Worm (Caenorhabditis elegans) whole organism, L1 larva: ENCODE data around the gene sulp-7.
A peak's percentile ranks its signal among the peaks of the same experiment; 100 is the strongest.

ENCODE experiments used
- C16A3.4 ChIP-seq: fragments of 150-350 bp; optimal IDR thresholded peaks from 2 replicates; lab custom pipeline; 2014; ENCODE audit warnings: missing biosample characterization, missing genetic modification characterization
- C34B4.2 ChIP-seq: sonication (generic microtip); optimal IDR thresholded peaks from 2 replicates; lab custom pipeline; 2017; ENCODE audit warnings: mild to moderate bottlenecking, missing genetic modification characterization, missing compliant biosample characterization
- blmp-1 ChIP-seq: fragments of 150-350 bp; optimal IDR thresholded peaks from 2 replicates; lab custom pipeline; 2014; ENCODE audit warnings: missing biosample characterization, missing genetic modification characterization
- ceh-63 ChIP-seq: fragments of 200-800 bp; sonication (Bioruptor generic); optimal IDR thresholded peaks from 2 replicates; lab custom pipeline; 2018; ENCODE audit warnings: mild to moderate bottlenecking, missing genetic modification characterization, missing compliant biosample characterization
- ceh-82 ChIP-seq, 3 experiments: fragments of 150-350 bp in 1 of 3; sonication (generic microtip) in 2 of 3; optimal IDR thresholded peaks; 2 replicates each; lab custom pipeline; 2014 to 2017; ENCODE audit warnings: missing biosample characterization in 3 of 3, missing genetic modification characterization in 3 of 3
- ceh-90 ChIP-seq: sonication (generic microtip); optimal IDR thresholded peaks from 2 replicates; lab custom pipeline; 2016; ENCODE audit warnings: missing genetic modification characterization, missing compliant biosample characterization
- dsc-1 ChIP-seq: sonication (generic microtip); optimal IDR thresholded peaks from 2 replicates; lab custom pipeline; 2016; ENCODE audit warnings: mild to moderate bottlenecking, missing genetic modification characterization, missing compliant biosample characterization
- efl-1 ChIP-seq, 4 experiments: fragments of 150-350 bp; optimal IDR thresholded peaks in 3 of 4; peaks in 1 of 4; 1 replicate in 1 of 4; 2 replicates in 3 of 4; lab custom pipeline; 2014; ENCODE audit warnings: missing biosample characterization in 2 of 4, missing genetic modification characterization in 2 of 4, missing genetic modification reagents in 2 of 4
- elt-3 ChIP-seq, 6 experiments: fragments of 150-350 bp in 1 of 6; sonication (generic microtip); optimal IDR thresholded peaks; 2 replicates each; lab custom pipeline; 2017 to 2018; ENCODE audit warnings: missing biosample characterization in 6 of 6, missing genetic modification characterization in 6 of 6, inconsistent platforms in 1 of 6
- fkh-8 ChIP-seq: sonication (generic microtip); optimal IDR thresholded peaks from 2 replicates; lab custom pipeline; 2016; ENCODE audit warnings: mild to moderate bottlenecking, missing genetic modification characterization, missing compliant biosample characterization
- isw-1 ChIP-seq: fragments of 200-800 bp; sonication (Bioruptor generic); IDR thresholded peaks from 2 replicates; pipeline ENCODE4 v1.3.6; 2022; ENCODE audit warnings: missing genetic modification characterization, missing compliant biosample characterization
- lin-14 ChIP-seq: fragments of 200-800 bp; sonication (Bioruptor generic); optimal IDR thresholded peaks from 2 replicates; lab custom pipeline; 2018; ENCODE audit warnings: mild to moderate bottlenecking, missing genetic modification characterization, moderate library complexity, missing compliant biosample characterization
- lir-3 ChIP-seq: sonication (generic microtip); optimal IDR thresholded peaks from 2 replicates; lab custom pipeline; 2016; ENCODE audit warnings: mild to moderate bottlenecking, missing genetic modification characterization, moderate library complexity, missing compliant biosample characterization; ENCODE audit not compliant: poor library complexity
- mef-2 ChIP-seq: fragments of 150-350 bp; optimal IDR thresholded peaks from 2 replicates; lab custom pipeline; 2014; ENCODE audit warnings: missing biosample characterization, missing genetic modification characterization
- nhr-11 ChIP-seq: fragments of 150-350 bp; optimal IDR thresholded peaks from 2 replicates; lab custom pipeline; 2014; ENCODE audit warnings: missing biosample characterization, missing genetic modification characterization
- nhr-12 ChIP-seq: sonication (generic microtip); optimal IDR thresholded peaks from 2 replicates; lab custom pipeline; 2017; ENCODE audit warnings: missing biosample characterization, missing genetic modification characterization
- nhr-20 ChIP-seq: sonication (generic microtip); optimal IDR thresholded peaks from 2 replicates; lab custom pipeline; 2016; ENCODE audit warnings: mild to moderate bottlenecking, missing genetic modification characterization, missing compliant biosample characterization
- nhr-237 ChIP-seq: fragments of 150-350 bp; optimal IDR thresholded peaks from 2 replicates; lab custom pipeline; 2014; ENCODE audit warnings: missing biosample characterization, missing genetic modification characterization
- nhr-28 ChIP-seq: fragments of 150-350 bp; optimal IDR thresholded peaks from 2 replicates; lab custom pipeline; 2014; ENCODE audit warnings: missing biosample characterization, missing genetic modification characterization
- nhr-71 ChIP-seq: sonication (generic microtip); optimal IDR thresholded peaks from 2 replicates; lab custom pipeline; 2016; ENCODE audit warnings: mild to moderate bottlenecking, missing genetic modification characterization, moderate library complexity, missing compliant biosample characterization
- nhr-76 ChIP-seq: sonication (generic microtip); optimal IDR thresholded peaks from 2 replicates; lab custom pipeline; 2017; ENCODE audit warnings: missing biosample characterization, missing genetic modification characterization
- nhr-85 ChIP-seq: sonication (generic microtip); peaks from one replicate; lab custom pipeline; 2016; ENCODE audit warnings: missing genetic modification characterization, inconsistent platforms, missing compliant biosample characterization
- nhr-90 ChIP-seq: sonication (generic microtip); optimal IDR thresholded peaks from 2 replicates; lab custom pipeline; 2016; ENCODE audit warnings: mild to moderate bottlenecking, missing genetic modification characterization, missing compliant biosample characterization; ENCODE audit not compliant: poor library complexity
- pax-3 ChIP-seq: fragments of 200-800 bp; sonication (Bioruptor generic); optimal IDR thresholded peaks from 2 replicates; lab custom pipeline; 2018; ENCODE audit warnings: mild to moderate bottlenecking, missing genetic modification characterization, moderate library complexity, missing compliant biosample characterization
- pqm-1 ChIP-seq: sonication (generic microtip); optimal IDR thresholded peaks from 3 replicates; lab custom pipeline; 2017; ENCODE audit warnings: missing biosample characterization, missing genetic modification characterization
- rnt-1 ChIP-seq: sonication (generic microtip); optimal IDR thresholded peaks from 2 replicates; lab custom pipeline; 2016; ENCODE audit warnings: mild to moderate bottlenecking, missing genetic modification characterization, moderate library complexity, missing compliant biosample characterization
- skn-1 ChIP-seq: fragments of 150-350 bp; optimal IDR thresholded peaks from 2 replicates; lab custom pipeline; 2014; ENCODE audit warnings: missing biosample characterization, missing genetic modification characterization
- sptf-1 ChIP-seq: fragments of 150-350 bp; optimal IDR thresholded peaks from 2 replicates; lab custom pipeline; 2014; ENCODE audit warnings: missing biosample characterization, missing genetic modification characterization
- swsn-7 ChIP-seq: sonication (generic microtip); optimal IDR thresholded peaks from 2 replicates; lab custom pipeline; 2016; ENCODE audit warnings: missing genetic modification characterization, missing compliant biosample characterization
- unc-130 ChIP-seq: fragments of 150-350 bp; optimal IDR thresholded peaks from 2 replicates; lab custom pipeline; 2017; ENCODE audit warnings: missing biosample characterization, missing genetic modification characterization, inconsistent platforms
- zip-4 ChIP-seq: fragments of 200-800 bp; sonication (Bioruptor generic); optimal IDR thresholded peaks from 2 replicates; lab custom pipeline; 2018; ENCODE audit warnings: mild to moderate bottlenecking, missing genetic modification characterization, moderate library complexity, missing compliant biosample characterization

sulp-7 gene

ce11 chrX:11031869-11032268 lies 48.6 kb upstream of the sulp-7 start:
- TF ChIP-seq ceh-82 (tag; optimal IDR thresholded peaks at IDR 0.05; lab: Kevin White, UChicago) (peak in 1 of 3 experiments; percentile 5), lin-14 (GFP tag; lab: Kevin White, UChicago) (peak; percentile 10), nhr-237 (no peak), nhr-90 (tag; lab: Kevin White, UChicago) (no peak), ceh-90 (tag; lab: Kevin White, UChicago) (no peak), unc-130 (tag; lab: Kevin White, UChicago) (no peak), isw-1 (GFP tag; lab: Robert Waterston, UW) (no peak), ceh-63 (GFP tag; lab: Kevin White, UChicago) (peak; percentile 2), nhr-11 (tag; lab: Kevin White, UChicago) (no peak), efl-1 (optimal IDR thresholded peaks at IDR 0.05; lab: Kevin White, UChicago) (no peak), efl-1 (GFP tag; optimal IDR thresholded peaks at IDR 0.05 in 1 of 2; lab: Kevin White, UChicago) (peak in 1 of 2 experiments; percentile 0)

ce11 chrX:11032412-11032811 lies 48.1 kb upstream of the sulp-7 start:
- TF ChIP-seq elt-3 (tag; optimal IDR thresholded peaks at IDR 0.05; lab: Kevin White, UChicago) (peak in 4 of 6 experiments; percentile 85 to 91 (median 90)), swsn-7 (tag; lab: Kevin White, UChicago) (no peak), nhr-85 (tag; lab: Kevin White, UChicago) (peak; percentile 32), dsc-1 (tag; lab: Kevin White, UChicago) (peak; percentile 24), C34B4.2 (tag; lab: Kevin White, UChicago) (no peak), pqm-1 (tag; lab: Kevin White, UChicago) (no peak), rnt-1 (tag; lab: Kevin White, UChicago) (peak; percentile 30), mef-2 (no peak), fkh-8 (tag; lab: Kevin White, UChicago) (no peak), ceh-90 (tag; lab: Kevin White, UChicago) (no peak), nhr-71 (tag; lab: Kevin White, UChicago) (no peak), lir-3 (no peak), pax-3 (tag; lab: Kevin White, UChicago) (no peak), sptf-1 (no peak), nhr-12 (tag; lab: Kevin White, UChicago) (no peak), zip-4 (no peak), nhr-90 (tag; lab: Kevin White, UChicago) (no peak), C16A3.4 (tag; lab: Kevin White, UChicago) (no peak), skn-1 (tag; lab: Kevin White, UChicago) (no peak), nhr-76 (tag; lab: Kevin White, UChicago) (no peak)

- TF ChIP-seq efl-1 (optimal IDR thresholded peaks at IDR 0.05; lab: Kevin White, UChicago), result no peak
- TF ChIP-seq efl-1 (GFP tag; optimal IDR thresholded peaks at IDR 0.05 in 1 of 2; lab: Kevin White, UChicago), result peak in 1 of 2 experiments; percentile 54
- TF ChIP-seq nhr-85 (tag; lab: Kevin White, UChicago), result peak; percentile 76
- peak; percentile 32 for TF ChIP-seq lin-14 (GFP tag; lab: Kevin White, UChicago)
- TF ChIP-seq unc-130 (tag; lab: Kevin White, UChicago), result no peak
- TF ChIP-seq blmp-1 (tag; lab: Kevin White, UChicago), result peak; percentile 91
These were observed 47.1 kb upstream of the sulp-7 start for ce11 chrX:11033128-11033951.

ce11 chrX:11033952-11034287 lies 46.6 kb upstream of the sulp-7 start:
- no peak for TF ChIP-seq nhr-28 (tag; lab: Kevin White, UChicago)
- TF ChIP-seq dsc-1 (tag; lab: Kevin White, UChicago), result peak; percentile 63
- no peak for TF ChIP-seq nhr-20 (tag; lab: Kevin White, UChicago)
- TF ChIP-seq ceh-63 (GFP tag; lab: Kevin White, UChicago), result no peak
